Worm (Caenorhabditis elegans) whole organism, L4/young adult: ENCODE results near the gene twk-33.

Experiments used
- W03F9.2 ChIP-seq: fragments of 150-350 bp; optimal IDR thresholded peaks from 2 replicates; lab custom pipeline; 2014; ENCODE audit warnings: missing biosample characterization, missing genetic modification characterization
- him-1 ChIP-seq: sonication (generic microtip); optimal IDR thresholded peaks from 2 replicates; lab custom pipeline; 2016; ENCODE audit warnings: missing genotype, missing genetic modification reagents, missing genetic modification characterization, missing compliant biosample characterization

DNA sequence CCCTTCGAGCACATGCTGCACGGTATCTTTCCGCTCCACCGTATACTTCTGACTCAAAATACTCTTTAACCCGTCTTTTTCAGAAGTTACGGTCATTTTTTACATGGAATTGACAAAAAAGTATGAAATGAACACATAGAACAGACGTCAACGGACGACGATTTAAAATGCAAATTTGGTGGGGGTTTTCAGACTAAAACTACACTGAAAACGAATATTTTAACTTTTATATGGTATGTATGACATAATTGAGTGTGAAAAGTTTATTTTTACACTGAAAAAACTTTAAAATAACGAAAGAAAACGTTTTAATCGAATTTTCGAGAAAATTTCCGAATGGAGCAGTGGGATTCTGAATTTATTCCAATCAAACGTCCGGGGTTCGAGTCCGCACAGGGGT is 32.8 kb upstream of the twk-33 start, which contains the start of gene twk-36:
- TF ChIP-seq W03F9.2 (tag; lab: Kevin White, UChicago): no peak
- no peak for TF ChIP-seq him-1 (tag; lab: Kevin White, UChicago)
